Fruit fly (Drosophila melanogaster): Measurements from ENCODE around the gene Alp9.

Gene Alp9

dm6 chr3L:5580490-5581116 is 14.7 kb upstream of the Alp9 start:
- TF ChIP-seq fkh (GFP tag; optimal IDR thresholded peaks at IDR 0.05) (peak; percentile 15), CG3032 (tag; optimal IDR thresholded peaks at IDR 0.05) (no peak), CG6792 (GFP tag; optimal IDR thresholded peaks at IDR 0.05) (no peak), topi (GFP tag; optimal IDR thresholded peaks at IDR 0.05) (no peak), CG10631 (GFP tag; optimal IDR thresholded peaks at IDR 0.05) (no peak), CG6808 (GFP tag; optimal IDR thresholded peaks at IDR 0.05) (no peak), Sox14 (GFP tag; optimal IDR thresholded peaks at IDR 0.05) (no peak)

- TF ChIP-seq CG15336 (GFP tag; IDR thresholded peaks at IDR 0.05) (no peak), CG6854 (GFP tag; optimal IDR thresholded peaks at IDR 0.05) (no peak), fkh (GFP tag; optimal IDR thresholded peaks at IDR 0.05) (peak; percentile 25), Smox (GFP tag; optimal IDR thresholded peaks at IDR 0.05) (no peak)
Observed at dm6 chr3L:5581542-5581941, 13.8 kb upstream of the Alp9 start.

- peak; percentile 79 for TF ChIP-seq CG11902 (GFP tag; optimal IDR thresholded peaks at IDR 0.05)
- TF ChIP-seq CG7368 (GFP tag; optimal IDR thresholded peaks at IDR 0.05), result peak; percentile 60
- TF ChIP-seq CG10669 (GFP tag; optimal IDR thresholded peaks at IDR 0.05), result no peak
- TF ChIP-seq topi (GFP tag; optimal IDR thresholded peaks at IDR 0.05), result no peak
- TF ChIP-seq CG11762 (GFP tag; optimal IDR thresholded peaks at IDR 0.05; ENCODE audit: insufficient read depth), result peak; percentile 58
- peak; percentile 78 for TF ChIP-seq esn (GFP tag; optimal IDR thresholded peaks at IDR 0.05)
- TF ChIP-seq pdm3 (GFP tag; optimal IDR thresholded peaks at IDR 0.05), result no peak
- TF ChIP-seq OdsH (GFP tag; optimal IDR thresholded peaks at IDR 0.05), result no peak
- peak; percentile 53 for TF ChIP-seq CG34406 (GFP tag; optimal IDR thresholded peaks at IDR 0.05)
- TF ChIP-seq svp (GFP tag), result no peak
- no peak for TF ChIP-seq cyc (GFP tag; optimal IDR thresholded peaks at IDR 0.05)
- peak; percentile 53 for TF ChIP-seq CG8632 (GFP tag; optimal IDR thresholded peaks at IDR 0.05)
- peak; percentile 49; the same call in 1 of the 3 replicates for TF ChIP-seq CG8119 (GFP tag; IDR thresholded peaks at IDR 0.05)
- TF ChIP-seq Blimp-1 (GFP tag; optimal IDR thresholded peaks at IDR 0.05), result no peak
- peak; percentile 51 for TF ChIP-seq Lpt (GFP tag; optimal IDR thresholded peaks at IDR 0.05)
- TF ChIP-seq Hr4 (GFP tag; optimal IDR thresholded peaks at IDR 0.05), result no peak
- TF ChIP-seq CG8319 (GFP tag; optimal IDR thresholded peaks at IDR 0.05), result peak; percentile 39
- TF ChIP-seq CG4318 (GFP tag; optimal IDR thresholded peaks at IDR 0.05), result peak; percentile 68
- TF ChIP-seq Met (GFP tag; optimal IDR thresholded peaks at IDR 0.05), result no peak
- no peak for TF ChIP-seq fd85E (GFP tag; optimal IDR thresholded peaks at IDR 0.05)
- no peak for TF ChIP-seq Ets96B (tag; optimal IDR thresholded peaks at IDR 0.05)
- no peak for TF ChIP-seq CG6854 (GFP tag; optimal IDR thresholded peaks at IDR 0.05)
- no peak for TF ChIP-seq CG1621 (tag; optimal IDR thresholded peaks at IDR 0.05)
- TF ChIP-seq eg (GFP tag; IDR thresholded peaks at IDR 0.05), result peak; percentile 89
- TF ChIP-seq Sox15 (GFP tag; optimal IDR thresholded peaks at IDR 0.05), result peak; percentile 71
- no peak for TF ChIP-seq vri (GFP tag; optimal IDR thresholded peaks at IDR 0.05)
- TF ChIP-seq fkh (GFP tag; optimal IDR thresholded peaks at IDR 0.05), result peak; percentile 96
- no peak for TF ChIP-seq Smox (GFP tag; optimal IDR thresholded peaks at IDR 0.05)
- no peak for TF ChIP-seq dac (GFP tag; optimal IDR thresholded peaks at IDR 0.05)
- peak; percentile 82 for TF ChIP-seq lz (GFP tag; optimal IDR thresholded peaks at IDR 0.05)
- TF ChIP-seq CG3919 (GFP tag; optimal IDR thresholded peaks at IDR 0.05), result no peak
- no peak for TF ChIP-seq CG6808 (GFP tag; optimal IDR thresholded peaks at IDR 0.05)
- TF ChIP-seq Hr39 (GFP tag; optimal IDR thresholded peaks at IDR 0.05), result peak; percentile 91
- TF ChIP-seq Hr38 (GFP tag; optimal IDR thresholded peaks at IDR 0.05), result no peak
- no peak for TF ChIP-seq dsx (GFP tag; optimal IDR thresholded peaks at IDR 0.05; ENCODE audit: poor library complexity, severe bottlenecking)
- TF ChIP-seq CG3032 (tag; optimal IDR thresholded peaks at IDR 0.05), result no peak
- TF ChIP-seq CG16779 (tag; optimal IDR thresholded peaks at IDR 0.05), result no peak
- no peak for TF ChIP-seq Eip78C (GFP tag)
- peak; percentile 91 for TF ChIP-seq CG31627 (GFP tag; optimal IDR thresholded peaks at IDR 0.05)
- TF ChIP-seq Sox14 (GFP tag; optimal IDR thresholded peaks at IDR 0.05), result no peak
- peak; percentile 78 for TF ChIP-seq acj6 (GFP tag; optimal IDR thresholded peaks at IDR 0.05)
- peak; percentile 51 for TF ChIP-seq CG6792 (GFP tag; optimal IDR thresholded peaks at IDR 0.05)
- peak; percentile 92 for TF ChIP-seq CG6163 (GFP tag; IDR thresholded peaks at IDR 0.05)
- TF ChIP-seq CG15336 (GFP tag; IDR thresholded peaks at IDR 0.05), result peak; percentile 60
- TF ChIP-seq Eip93F (GFP tag; optimal IDR thresholded peaks at IDR 0.05), result no peak
Observed at dm6 chr3L:5583295-5583707, 12.0 kb upstream of the Alp9 start.
